Worm (Caenorhabditis elegans) whole organism, L4 larva: ENCODE data around the gene Y55H10A.2.

Experiments used
- ama-1 ChIP-seq: fragments of 150-350 bp; optimal IDR thresholded peaks from 2 replicates; lab custom pipeline; 2014; ENCODE audit warnings: inconsistent platforms, mixed read lengths
- cey-2 ChIP-seq: sonication (generic microtip); optimal IDR thresholded peaks from 3 replicates; lab custom pipeline; 2017; ENCODE audit warnings: missing genetic modification characterization, mild to moderate bottlenecking, missing compliant biosample characterization, antibody characterized with exemption, borderline replicate concordance; ENCODE audit not compliant: insufficient read depth
- dpl-1 ChIP-seq: fragments of 150-350 bp; optimal IDR thresholded peaks from 2 replicates; lab custom pipeline; 2014; ENCODE audit warnings: missing biosample characterization, missing genetic modification reagents, missing genetic modification characterization
- lin-13 ChIP-seq: fragments of 150-350 bp; optimal IDR thresholded peaks from 2 replicates; lab custom pipeline; 2014; ENCODE audit warnings: missing biosample characterization, missing genetic modification reagents, missing genetic modification characterization
- mdl-1 ChIP-seq, 2 experiments: fragments of 150-350 bp in 1 of 2; sonication (generic microtip) in 1 of 2; optimal IDR thresholded peaks; 2 replicates each; lab custom pipeline; 2014 to 2017; ENCODE audit warnings: missing biosample characterization in 2 of 2, missing genetic modification characterization in 2 of 2
- snpc-4 ChIP-seq: fragments of 150-350 bp; optimal IDR thresholded peaks from 2 replicates; lab custom pipeline; 2014; ENCODE audit warnings: missing biosample characterization, missing genetic modification characterization
- unc-39 ChIP-seq: sonication (generic microtip); optimal IDR thresholded peaks from 2 replicates; lab custom pipeline; 2017; ENCODE audit warnings: missing biosample characterization, missing genetic modification characterization
- vab-7 ChIP-seq: fragments of 200-800 bp; sonication (Bioruptor generic); IDR thresholded peaks from 2 replicates; pipeline ENCODE4 v1.3.6; 2022; ENCODE audit warnings: missing genetic modification reagents, missing genetic modification characterization, missing compliant biosample characterization

DNA sequence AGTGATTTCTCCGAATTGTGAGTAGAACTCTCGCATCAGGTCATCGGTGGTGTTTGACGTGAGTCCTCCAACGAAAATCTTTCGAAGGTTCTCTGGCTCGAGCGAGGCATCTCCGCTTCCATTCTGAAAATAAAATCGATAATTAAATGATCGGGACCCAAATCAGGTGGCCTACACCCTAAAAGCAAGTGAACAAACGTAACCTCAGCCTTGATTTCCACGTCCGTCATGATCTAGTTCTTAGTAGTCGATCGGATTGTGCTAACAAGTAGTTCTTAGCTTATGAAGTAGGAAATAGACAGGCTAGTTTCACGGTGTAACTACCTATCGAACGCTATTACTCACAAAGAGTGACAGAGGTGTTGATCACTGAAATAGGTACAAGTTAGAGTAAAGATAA is 25.1 kb upstream of the Y55H10A.2 start:
- TF ChIP-seq unc-39 (tag; lab: Kevin White, UChicago) (no peak), vab-7 (GFP tag; lab: Robert Waterston, UW) (no peak), cey-2 (tag; lab: Kevin White, UChicago) (no peak), mdl-1 (tag; optimal IDR thresholded peaks at IDR 0.05; lab: Kevin White, UChicago) (no peak), lin-13 (no peak), ama-1 (lab: Kevin White, UChicago) (no peak), dpl-1 (GFP tag; lab: Kevin White, UChicago) (no peak), snpc-4 (tag; lab: Kevin White, UChicago) (no peak)
